Worm (Caenorhabditis elegans) whole organism, midembryonic: Measurements from ENCODE around the gene srz-61.

ENCODE experiments used
- T22C8.4 ChIP-seq: fragments of 200-800 bp; sonication (Bioruptor generic); IDR thresholded peaks from 2 replicates; pipeline ENCODE4 v1.3.6; 2022; ENCODE audit warnings: missing genetic modification characterization, missing compliant biosample characterization
- ztf-23 ChIP-seq: fragments of 200-800 bp; sonication (Bioruptor generic); IDR thresholded peaks from 2 replicates; pipeline ENCODE4 v1.3.6; 2022; ENCODE audit warnings: missing genetic modification reagents, missing genetic modification characterization, missing compliant biosample characterization

- no peak for TF ChIP-seq ztf-23 (GFP tag; lab: Robert Waterston, UW)
- no peak for TF ChIP-seq T22C8.4 (GFP tag; lab: Robert Waterston, UW)
Observed at ce11 chrIV:16320410-16320809, 556 bp upstream of the srz-61 start, which contains the start of gene K03D3.5.
